Worm (Caenorhabditis elegans): ENCODE measurements around the gene R144.3.

The R144.3 gene

DNA sequence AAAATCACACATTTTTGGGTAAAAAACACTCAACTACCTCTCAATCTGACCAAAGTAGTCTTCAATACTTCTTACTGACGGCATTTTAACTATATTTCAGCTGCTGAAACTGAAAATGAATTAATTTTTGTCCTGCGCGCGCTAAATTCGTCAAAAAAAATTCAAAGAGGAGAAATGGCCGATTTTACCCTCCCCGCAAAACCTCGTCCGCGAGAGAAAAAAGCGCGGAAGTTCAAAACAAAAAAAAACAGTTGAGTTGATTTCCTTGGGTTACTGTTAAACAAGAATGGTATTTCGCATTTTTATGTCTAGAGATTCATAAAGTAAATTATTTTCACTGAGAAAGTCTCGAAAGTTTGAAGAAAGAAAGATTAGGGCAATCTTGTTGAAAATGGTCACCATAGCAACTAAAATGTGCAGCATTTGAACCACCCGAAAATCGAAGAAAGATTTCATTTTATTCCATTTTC is 35.0 kb upstream of the R144.3 start, which contains the start of the genes C27F2.10 and wdr-60:
TSS of gene C27F2.10 (minus strand) at position 109 of the 470 bp plus-strand sequence.
TSS of gene wdr-60 (plus strand) at position 420 of the 470 bp plus-strand sequence.
- TF ChIP-seq nhr-21 (tag; optimal IDR thresholded peaks at IDR 0.05) (no peak), alr-1 (tag; optimal IDR thresholded peaks at IDR 0.05) (no peak), lsy-2 (tag; optimal IDR thresholded peaks at IDR 0.05) (peak in 1 of 2 experiments; percentile 55), gmeb-1 (tag; optimal IDR thresholded peaks at IDR 0.05) (peak; percentile 80), sma-9 (GFP tag; optimal IDR thresholded peaks at IDR 0.05) (peak; percentile 12), sma-9 (tag; optimal IDR thresholded peaks at IDR 0.05) (no peak)

DNA sequence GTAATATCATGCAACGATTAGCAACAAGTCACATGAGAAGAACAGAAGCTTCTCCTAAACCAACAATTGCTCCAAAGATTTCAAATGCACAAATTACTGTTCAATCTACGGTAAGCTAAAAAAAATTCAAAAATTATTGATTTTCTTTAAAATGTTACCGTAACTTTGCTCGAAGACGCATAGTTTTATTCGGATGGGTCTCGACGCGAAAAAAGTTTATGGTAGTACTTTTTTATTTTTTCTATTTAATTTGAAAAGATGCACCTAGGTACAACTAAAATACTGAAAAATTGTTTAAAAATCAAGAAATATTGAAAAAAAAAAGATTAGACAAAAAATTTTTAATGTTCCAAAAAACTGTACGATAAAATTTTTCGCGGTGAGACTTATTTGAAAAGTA is 34.1 kb upstream of the R144.3 start:
- TF ChIP-seq R02D3.7 (tag; optimal IDR thresholded peaks at IDR 0.05), result no peak
- TF ChIP-seq lin-39 (tag; optimal IDR thresholded peaks at IDR 0.05), result no peak
- no peak for TF ChIP-seq nhr-12 (tag; optimal IDR thresholded peaks at IDR 0.05)
- no peak for TF ChIP-seq lsy-2 (tag; optimal IDR thresholded peaks at IDR 0.05)
- no peak for TF ChIP-seq lin-11 (tag; optimal IDR thresholded peaks at IDR 0.05)
- TF ChIP-seq sem-4 (tag; optimal IDR thresholded peaks at IDR 0.05), result no peak

DNA sequence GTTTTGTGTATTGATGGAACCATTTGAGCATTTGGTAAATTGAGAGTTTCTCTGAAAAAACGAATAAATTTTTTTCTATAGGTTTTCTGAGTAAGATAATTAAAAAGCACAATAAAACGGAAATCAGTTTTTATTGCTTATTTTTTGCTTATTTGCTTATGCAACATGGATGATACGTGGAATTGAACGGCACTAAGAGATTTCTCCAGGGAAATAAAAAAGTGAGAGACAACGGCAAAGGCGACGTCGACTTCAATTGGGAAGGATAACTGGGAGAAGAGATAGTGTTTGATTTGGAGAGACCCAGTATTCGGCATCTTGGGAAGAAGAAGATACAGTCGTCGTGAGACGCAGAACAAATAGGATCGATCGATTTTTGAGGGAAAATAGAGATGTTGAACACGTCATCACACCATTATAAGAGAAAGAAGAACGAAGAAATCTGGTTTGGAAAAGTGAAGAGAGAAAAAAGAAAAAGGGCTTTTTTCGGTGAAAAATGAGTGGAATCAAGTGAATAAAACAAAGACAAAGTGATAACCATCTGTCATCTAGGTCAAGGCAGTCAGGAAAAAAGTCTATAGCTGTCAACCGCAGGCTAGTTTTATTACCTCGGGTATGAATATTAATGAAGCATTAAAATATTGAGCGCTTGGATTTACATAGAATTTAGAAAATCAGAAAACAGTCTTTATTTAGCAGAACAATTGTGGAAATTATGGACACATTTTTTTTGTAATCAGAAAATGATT is 23.5 kb upstream of the R144.3 start, which contains the start of gene tmem-131:
TSS of gene tmem-131 (minus strand) at position 51 of the 749 bp plus-strand sequence.
- peak; percentile 66 for TF ChIP-seq nhr-25 (tag; optimal IDR thresholded peaks at IDR 0.05)
- peak; percentile 45 for TF ChIP-seq crh-2 (tag; optimal IDR thresholded peaks at IDR 0.05)
- TF ChIP-seq gmeb-1 (tag; optimal IDR thresholded peaks at IDR 0.05), result no peak
- peak; percentile 43 for TF ChIP-seq sma-3 (GFP tag; optimal IDR thresholded peaks at IDR 0.05)
- no peak for TF ChIP-seq mdl-1 (tag; optimal IDR thresholded peaks at IDR 0.05)
- TF ChIP-seq unc-55 (GFP tag; optimal IDR thresholded peaks at IDR 0.05), result no peak
- TF ChIP-seq C34F6.9 (tag; optimal IDR thresholded peaks at IDR 0.05), result no peak
- TF ChIP-seq egl-27 (tag; optimal IDR thresholded peaks at IDR 0.05), result no peak
- TF ChIP-seq unc-62 (GFP tag; optimal IDR thresholded peaks at IDR 0.05), result no peak
- no peak for TF ChIP-seq lin-13 (GFP tag; optimal IDR thresholded peaks at IDR 0.05)
- TF ChIP-seq ama-1 (optimal IDR thresholded peaks at IDR 0.05), result no peak
- TF ChIP-seq lsy-2 (tag; optimal IDR thresholded peaks at IDR 0.05), result no peak
- TF ChIP-seq Y55F3AM.14 (GFP tag; optimal IDR thresholded peaks at IDR 0.05), result no peak
- TF ChIP-seq ztf-11 (tag; optimal IDR thresholded peaks at IDR 0.05), result no peak
- no peak for TF ChIP-seq ztf-4 (tag; optimal IDR thresholded peaks at IDR 0.05)
- TF ChIP-seq ztf-1 (GFP tag; conservative IDR thresholded peaks at IDR 0.05), result no peak
- TF ChIP-seq nhr-129 (tag; optimal IDR thresholded peaks at IDR 0.05), result peak; percentile 27
- no peak for TF ChIP-seq nhr-6 (tag; optimal IDR thresholded peaks at IDR 0.05)
- no peak for TF ChIP-seq skn-1 (tag; optimal IDR thresholded peaks at IDR 0.05)
- no peak for TF ChIP-seq elt-1 (tag; optimal IDR thresholded peaks at IDR 0.05)
- TF ChIP-seq blmp-1 (tag; optimal IDR thresholded peaks at IDR 0.05; ENCODE audit: insufficient read depth), result peak; percentile 20
- TF ChIP-seq alr-1 (tag; optimal IDR thresholded peaks at IDR 0.05), result no peak
- no peak for TF ChIP-seq lin-11 (tag; optimal IDR thresholded peaks at IDR 0.05)
- no peak for TF ChIP-seq nhr-237 (tag; optimal IDR thresholded peaks at IDR 0.05)
- no peak for TF ChIP-seq nhr-23 (tag; optimal IDR thresholded peaks at IDR 0.05)
- no peak for TF ChIP-seq ceh-82 (tag; optimal IDR thresholded peaks at IDR 0.05)
- TF ChIP-seq lin-39 (tag; optimal IDR thresholded peaks at IDR 0.05), result no peak
- peak; percentile 34 for TF ChIP-seq fos-1 (tag; optimal IDR thresholded peaks at IDR 0.05)
- no peak for TF ChIP-seq nhr-11 (tag; optimal IDR thresholded peaks at IDR 0.05)
- TF ChIP-seq sem-4 (tag; optimal IDR thresholded peaks at IDR 0.05), result no peak
- no peak for TF ChIP-seq snpc-4 (tag; optimal IDR thresholded peaks at IDR 0.05)
- no peak for TF ChIP-seq nhr-12 (tag; optimal IDR thresholded peaks at IDR 0.05)
- no peak for TF ChIP-seq dmd-4 (tag; optimal IDR thresholded peaks at IDR 0.05)
- no peak for TF ChIP-seq aly-2 (tag; optimal IDR thresholded peaks at IDR 0.05)
- peak; percentile 32 for TF ChIP-seq nhr-21 (tag; optimal IDR thresholded peaks at IDR 0.05)
- no peak for TF ChIP-seq sma-9 (GFP tag; optimal IDR thresholded peaks at IDR 0.05)
- no peak for TF ChIP-seq sma-9 (tag; optimal IDR thresholded peaks at IDR 0.05)
